Fruit fly (Drosophila melanogaster) whole organism, embryonic: ENCODE measurements around the gene CG17207.

Source experiments
- Aef1 ChIP-seq: fragments of 200-800 bp; sonication (Bioruptor generic); IDR thresholded peaks from 3 replicates; pipeline ENCODE4 v1.3.6; 2022; ENCODE audit warnings: missing biosample characterization, missing genetic modification characterization
- BtbVII ChIP-seq: fragments of 200-800 bp; sonication (Bioruptor generic); optimal IDR thresholded peaks from 3 replicates; lab custom pipeline; 2017; ENCODE audit warnings: missing biosample characterization, mild to moderate bottlenecking, missing genetic modification characterization
- CG2712 ChIP-seq: fragments of 200-800 bp; optimal IDR thresholded peaks from 3 replicates; lab custom pipeline; 2019; ENCODE audit warnings: missing biosample characterization, mild to moderate bottlenecking, missing genetic modification characterization, moderate library complexity
- CG8281 ChIP-seq: fragments of 200-800 bp; sonication (Bioruptor generic); optimal IDR thresholded peaks from 2 replicates; lab custom pipeline; 2018; ENCODE audit warnings: missing biosample characterization, mild to moderate bottlenecking, missing genetic modification characterization, moderate library complexity
- D19B ChIP-seq: fragments of 200-800 bp; sonication (Bioruptor generic); optimal IDR thresholded peaks from 2 replicates; lab custom pipeline; 2017; ENCODE audit warnings: missing biosample characterization, mild to moderate bottlenecking, missing genetic modification characterization
- Ets65A ChIP-seq: fragments of 200-800 bp; sonication (Bioruptor generic); peaks from one replicate; lab custom pipeline; 2016; ENCODE audit warnings: missing biosample characterization, missing genetic modification characterization
- HHEX ChIP-seq: fragments of 200-800 bp; sonication (Bioruptor generic); optimal IDR thresholded peaks from 3 replicates; lab custom pipeline; 2017; ENCODE audit warnings: missing biosample characterization, mild to moderate bottlenecking, missing genetic modification characterization, missing genetic modification reagents
- Med ChIP-seq: fragments of 200-800 bp; sonication (Bioruptor generic); peaks from one replicate; lab custom pipeline; 2016; ENCODE audit warnings: missing biosample characterization, missing genetic modification characterization, mild to moderate bottlenecking, inconsistent platforms, moderate library complexity
- bigmax ChIP-seq: fragments of 200-800 bp; sonication (Bioruptor generic); optimal IDR thresholded peaks from 2 replicates; lab custom pipeline; 2018; ENCODE audit warnings: missing biosample characterization, mild to moderate bottlenecking, missing genetic modification characterization
- dpn ChIP-seq, 2 experiments: fragments of 200-800 bp; sonication (Bioruptor generic); optimal IDR thresholded peaks; 3 replicates each; lab custom pipeline; 2016; ENCODE audit warnings: missing biosample characterization in 2 of 2, missing genetic modification characterization in 2 of 2
- fu2 ChIP-seq: fragments of 200-800 bp; sonication (Bioruptor generic); optimal IDR thresholded peaks from 2 replicates; lab custom pipeline; 2016; ENCODE audit warnings: missing biosample characterization, missing genetic modification characterization
- gro ChIP-seq: fragments of 200-800 bp; sonication (Bioruptor generic); optimal IDR thresholded peaks from 2 replicates; lab custom pipeline; 2016; ENCODE audit warnings: missing biosample characterization, missing genetic modification characterization
- sima ChIP-seq: fragments of 200-800 bp; sonication (Bioruptor generic); optimal IDR thresholded peaks from 2 replicates; lab custom pipeline; 2016; ENCODE audit warnings: missing biosample characterization, missing genetic modification characterization
- tio ChIP-seq: fragments of 200-800 bp; sonication (Bioruptor generic); optimal IDR thresholded peaks from 2 replicates; lab custom pipeline; 2017; ENCODE audit warnings: missing biosample characterization, missing genetic modification characterization, inconsistent platforms
- wor ChIP-seq: fragments of 200-800 bp; sonication (Bioruptor generic); IDR thresholded peaks from 2 replicates; pipeline ENCODE4 v1.3.6; 2022; ENCODE audit warnings: missing biosample characterization, missing genetic modification characterization
- zfh1 ChIP-seq: fragments of 200-800 bp; sonication (Bioruptor generic); IDR thresholded peaks from 3 replicates; pipeline ENCODE4 v1.3.6; 2022; ENCODE audit warnings: missing biosample characterization, missing genetic modification characterization

The CG17207 gene

DNA sequence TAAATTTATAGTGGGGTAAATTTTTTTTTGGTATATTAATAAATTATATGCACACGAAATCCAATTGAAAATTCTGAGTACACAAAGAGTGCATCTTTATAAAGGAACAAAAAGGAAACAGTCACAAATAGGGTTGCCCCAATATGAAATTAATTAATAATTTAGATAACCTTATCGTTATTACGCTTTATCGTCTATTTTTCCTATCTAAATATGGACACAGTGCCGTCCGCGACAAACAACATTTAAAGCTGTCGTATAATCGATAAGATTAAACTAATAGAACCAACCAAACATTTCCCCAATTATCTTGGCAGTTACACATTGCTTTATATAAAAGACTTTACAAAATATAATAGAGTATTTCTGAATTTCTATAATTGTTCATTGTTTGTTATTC lies 40.9 kb downstream of the CG17207 start (continued):
- TF ChIP-seq zfh1 (GFP tag; lab: Robert Waterston, UW): no peak
- no peak for TF ChIP-seq sima (GFP tag; lab: Kevin White, UChicago)
- TF ChIP-seq fu2 (GFP tag; lab: Kevin White, UChicago): no peak
- no peak for TF ChIP-seq HHEX (GFP tag; lab: Kevin White, UChicago)
- TF ChIP-seq wor (GFP tag; lab: Robert Waterston, UW): no peak
- TF ChIP-seq gro (GFP tag; lab: Kevin White, UChicago): no peak
- no peak for TF ChIP-seq Med
- no peak for TF ChIP-seq bigmax (GFP tag; lab: Kevin White, UChicago)
- TF ChIP-seq dpn (GFP tag; optimal IDR thresholded peaks at IDR 0.05; lab: Kevin White, UChicago): no peak
- no peak for TF ChIP-seq CG8281 (tag; lab: Kevin White, UChicago)

DNA sequence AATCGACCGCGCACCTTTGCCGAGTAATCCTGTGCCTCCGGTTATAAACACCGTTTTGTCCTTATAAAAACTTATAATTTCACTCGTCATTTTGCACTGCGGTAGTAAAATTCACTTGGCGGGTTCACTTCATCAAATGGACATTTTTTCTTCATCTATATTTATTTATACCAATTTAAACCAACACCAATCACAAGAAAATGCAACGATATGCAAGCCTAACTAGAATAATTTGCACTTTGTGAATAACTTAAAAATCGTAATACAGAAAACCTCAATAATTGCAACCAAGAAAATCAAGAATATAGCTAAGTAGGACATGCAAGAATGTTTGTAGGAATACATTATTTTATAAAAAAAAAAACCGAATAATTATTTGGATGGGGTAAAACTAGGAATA lies 43.1 kb downstream of the CG17207 start, which contains the start of the genes CG10096 and CG10097:
Gene CG10096, minus strand, starts transcription at position 101 of the 400 bp plus-strand sequence.
Gene CG10097, minus strand, starts transcription at position 101 of the 400 bp plus-strand sequence.
- TF ChIP-seq D19B (GFP tag; lab: Kevin White, UChicago): no peak
- peak; percentile 29 for TF ChIP-seq Ets65A (GFP tag; lab: Kevin White, UChicago)
- no peak for TF ChIP-seq BtbVII
- TF ChIP-seq CG2712 (tag; lab: Kevin White, UChicago): no peak
- TF ChIP-seq tio: no peak
- no peak for TF ChIP-seq Aef1 (GFP tag; lab: Robert Waterston, UW)
